Worm (Caenorhabditis elegans): ENCODE results near the gene ZK262.4.
"Not testable (repeated sequence)": the region's sequence is repeated elsewhere in the genome, so short reads cannot be mapped to it uniquely, and the experiment has no call there.

ZK262.4 gene

ce11 chrV:18461200-18461728 lies 36.9 kb upstream of the ZK262.4 start, which contains the start of gene ZK228.3 (continued):
- peak; percentile 52 for TF ChIP-seq hlh-11 (tag; optimal IDR thresholded peaks at IDR 0.05)
- no peak for TF ChIP-seq T26A8.4 (GFP tag; IDR thresholded peaks at IDR 0.05)
- no peak for TF ChIP-seq aha-1 (tag)

DNA sequence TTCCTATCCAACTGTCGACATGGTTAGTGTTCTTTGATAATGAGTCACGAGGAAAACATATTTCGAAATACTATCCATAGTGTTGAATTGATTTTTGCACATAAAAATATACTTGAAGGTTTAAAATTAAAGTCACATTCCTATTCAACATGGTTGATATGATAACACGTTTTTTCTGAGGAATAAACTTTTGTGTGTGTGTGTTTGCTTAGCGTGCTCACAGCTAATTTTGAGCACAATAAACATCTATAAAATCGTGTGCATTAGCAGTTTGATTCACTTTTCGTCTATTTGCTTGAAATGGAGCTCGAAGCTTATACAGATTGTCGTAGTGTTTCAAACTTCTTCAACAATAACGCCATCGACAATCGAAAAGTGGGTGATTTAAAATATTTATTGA lies 32.2 kb upstream of the ZK262.4 start, which contains the start of gene ZK228.10:
Gene ZK228.10 (plus strand): TSS at position 301 of the 400 bp plus-strand sequence.
- TF ChIP-seq ces-1 (GFP tag; optimal IDR thresholded peaks at IDR 0.05) (no peak), Y48G9A.11 (GFP tag; IDR thresholded peaks at IDR 0.05) (no peak), nhr-6 (tag; optimal IDR thresholded peaks at IDR 0.05) (no peak), hif-1 (tag; optimal IDR thresholded peaks at IDR 0.05) (no peak)

DNA sequence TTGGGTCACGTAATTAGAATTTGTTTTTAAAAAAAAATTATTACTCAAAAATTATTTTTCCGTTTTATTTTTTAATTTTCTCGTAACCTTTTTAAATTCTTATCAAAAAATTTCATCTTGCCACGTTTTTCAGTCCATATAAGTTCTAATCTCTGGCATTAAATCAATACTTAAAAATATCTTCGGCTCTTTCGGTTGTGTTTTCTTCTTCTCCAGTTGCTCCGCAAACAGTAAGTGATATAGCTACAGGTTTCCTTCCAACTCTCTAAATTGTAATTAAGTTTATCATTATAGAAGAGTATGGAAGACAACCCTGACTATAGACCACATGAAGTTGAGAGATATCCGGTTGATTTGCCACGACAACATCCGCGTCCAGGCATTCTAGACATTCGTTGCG lies 19.7 kb upstream of the ZK262.4 start, which contains the start of gene ZK228.1:
Gene ZK228.1 (plus strand): TSS at position 301 of the 400 bp plus-strand sequence.
- no peak for TF ChIP-seq zfp-3 (GFP tag; conservative IDR thresholded peaks at IDR 0.05)
- peak; percentile 38 for TF ChIP-seq aha-1 (tag)
- TF ChIP-seq nhr-48 (tag; optimal IDR thresholded peaks at IDR 0.05) = no peak

DNA sequence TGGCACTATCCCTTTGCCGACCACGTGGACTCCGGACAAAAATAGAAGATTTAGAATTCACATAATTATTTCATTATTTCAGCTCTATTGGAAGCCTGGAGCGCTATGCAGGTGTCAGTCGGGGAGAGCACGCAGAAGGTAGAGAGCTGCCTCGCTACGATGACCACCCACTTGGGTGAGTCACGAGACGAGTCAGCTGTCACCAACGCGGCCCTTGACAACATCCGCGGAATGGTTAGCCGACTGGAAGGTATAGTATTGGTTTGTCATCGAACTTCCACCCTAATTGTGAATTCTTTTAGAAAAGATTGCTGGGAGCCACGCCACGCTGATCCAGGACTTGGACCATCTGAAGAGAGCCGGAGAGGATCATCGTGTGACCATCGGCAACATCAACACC lies 15.1 kb upstream of the ZK262.4 start, which contains the start of gene ZK262.9:
Gene ZK262.9 (plus strand): TSS at position 301 of the 400 bp plus-strand sequence.
- not testable (repeated sequence) for TF ChIP-seq F37D6.2 (tag; optimal IDR thresholded peaks at IDR 0.05); dmd-8 (GFP tag; IDR thresholded peaks at IDR 0.05); mdt-29 (GFP tag; IDR thresholded peaks at IDR 0.05)

DNA sequence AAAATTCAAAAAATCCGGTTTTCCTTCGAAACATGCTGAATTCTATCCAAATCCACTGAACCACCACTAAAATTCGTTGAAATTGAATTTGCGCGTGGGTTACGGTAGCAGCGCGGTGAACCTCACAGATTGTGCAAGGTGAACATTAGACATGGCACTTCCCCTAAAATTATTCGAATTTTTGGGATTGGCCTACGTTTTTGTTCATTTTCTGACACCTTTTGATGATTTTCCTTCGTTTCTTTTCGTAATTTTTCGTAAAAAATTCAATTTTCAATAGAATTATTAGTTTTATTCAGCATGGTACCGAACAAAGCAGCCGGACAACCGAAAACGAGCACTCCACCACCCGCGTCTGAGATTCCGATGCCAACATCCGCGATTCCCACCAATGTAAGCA lies 13.7 kb upstream of the ZK262.4 start, which contains the start of gene ZK262.8:
Gene ZK262.8 (plus strand): TSS at position 301 of the 400 bp plus-strand sequence.
- TF ChIP-seq ceh-28 (tag; optimal IDR thresholded peaks at IDR 0.05) (no peak), tag-97 (GFP tag; IDR thresholded peaks at IDR 0.05) (no peak), fkh-10 (GFP tag; optimal IDR thresholded peaks at IDR 0.05) (no peak), ceh-32 (tag; optimal IDR thresholded peaks at IDR 0.05; ENCODE audit: poor library complexity) (no peak), lin-38 (GFP tag; IDR thresholded peaks at IDR 0.05) (no peak), skn-1 (tag; optimal IDR thresholded peaks at IDR 0.05) (no peak), zfp-2 (tag; optimal IDR thresholded peaks at IDR 0.05) (no peak), unc-39 (tag; optimal IDR thresholded peaks at IDR 0.05) (no peak), ceh-82 (tag; optimal IDR thresholded peaks at IDR 0.05) (no peak), ceh-62 (tag; optimal IDR thresholded peaks at IDR 0.05) (no peak), hmg-1.1 (GFP tag; IDR thresholded peaks at IDR 0.05) (no peak), egl-43 (GFP tag; IDR thresholded peaks at IDR 0.05) (no peak)

- no peak for TF ChIP-seq D1046.2 (GFP tag; IDR thresholded peaks at IDR 0.05)
- no peak for TF ChIP-seq R02D3.7 (tag; optimal IDR thresholded peaks at IDR 0.05)
- no peak for TF ChIP-seq hmg-1.1 (GFP tag; IDR thresholded peaks at IDR 0.05)
- no peak for TF ChIP-seq hlh-30 (tag; optimal IDR thresholded peaks at IDR 0.05; ENCODE audit: insufficient read depth)
- TF ChIP-seq F26F4.8 (GFP tag; conservative IDR thresholded peaks at IDR 0.05) = no peak
These were observed 10.6 kb upstream of the ZK262.4 start, which contains the start of gene ZK262.20 for ce11 chrV:18434961-18435360. TSS of gene ZK262.20 (minus strand) at chrV:18435061.

DNA sequence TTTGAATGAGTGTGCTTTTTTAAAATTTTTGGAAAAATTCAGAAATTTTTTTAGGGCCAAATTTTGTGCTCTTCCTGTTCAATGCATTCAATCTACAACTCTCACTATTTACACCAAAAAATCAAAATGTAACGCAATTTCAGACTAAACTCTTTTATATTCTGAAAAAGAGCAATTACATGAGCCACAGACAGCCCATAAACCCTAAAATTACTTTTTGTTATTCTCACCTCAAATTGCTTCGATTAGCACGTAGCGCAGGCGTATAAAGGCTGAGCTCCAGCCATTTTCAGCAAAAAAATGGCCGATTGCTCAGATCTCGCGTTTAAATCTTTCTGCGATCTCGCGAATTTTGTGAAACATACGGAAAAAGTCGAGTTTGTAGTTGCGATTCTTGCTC lies 7.1 kb upstream of the ZK262.4 start, which contains the start of gene srw-82:
Gene srw-82 (plus strand): TSS at position 301 of the 400 bp plus-strand sequence.
- TF ChIP-seq ces-1 (GFP tag; optimal IDR thresholded peaks at IDR 0.05) (no peak), aha-1 (tag) (peak; percentile 89), daf-16 (GFP tag; optimal IDR thresholded peaks at IDR 0.05) (no peak), daf-16 (tag; optimal IDR thresholded peaks at IDR 0.05) (no peak), unc-39 (tag; optimal IDR thresholded peaks at IDR 0.05) (no peak)

All from whole organism, L4 larva.